Worm (Caenorhabditis elegans) whole organism, late embryonic: Measurements from ENCODE around the gene bris-1.
A peak's percentile ranks its signal among the peaks of the same experiment; 100 is the strongest.

Source experiments
- F13H6.1 ChIP-seq: sonication (generic microtip); optimal IDR thresholded peaks from 2 replicates; lab custom pipeline; 2016; ENCODE audit warnings: missing genetic modification characterization, missing compliant biosample characterization
- Y22D7AL.16 ChIP-seq: sonication (generic microtip); optimal IDR thresholded peaks from 2 replicates; lab custom pipeline; 2016; ENCODE audit warnings: missing genetic modification characterization, missing compliant biosample characterization
- ahr-1 ChIP-seq: sonication (generic microtip); optimal IDR thresholded peaks from 2 replicates; lab custom pipeline; 2016; ENCODE audit warnings: missing genetic modification characterization, missing compliant biosample characterization
- ama-1 ChIP-seq: fragments of 150-350 bp; optimal IDR thresholded peaks from 2 replicates; lab custom pipeline; 2014
- ceh-18 ChIP-seq: sonication (generic microtip); optimal IDR thresholded peaks from 2 replicates; lab custom pipeline; 2016; ENCODE audit warnings: missing genetic modification characterization, missing compliant biosample characterization
- ceh-19 ChIP-seq: fragments of 200-800 bp; sonication (Bioruptor generic); optimal IDR thresholded peaks from 2 replicates; lab custom pipeline; 2018; ENCODE audit warnings: mild to moderate bottlenecking, missing genetic modification characterization, missing compliant biosample characterization
- ceh-22 ChIP-seq: sonication (generic microtip); optimal IDR thresholded peaks from 2 replicates; lab custom pipeline; 2017; ENCODE audit warnings: missing biosample characterization, missing genetic modification characterization
- ceh-30 ChIP-seq: fragments of 150-350 bp; optimal IDR thresholded peaks from 2 replicates; lab custom pipeline; 2014; ENCODE audit warnings: missing biosample characterization, missing genetic modification characterization
- ceh-34 ChIP-seq: sonication (generic microtip); optimal IDR thresholded peaks from 2 replicates; lab custom pipeline; 2016; ENCODE audit warnings: mild to moderate bottlenecking, missing genetic modification characterization, missing compliant biosample characterization
- ceh-45 ChIP-seq: fragments of 200-800 bp; sonication (Bioruptor generic); IDR thresholded peaks from 2 replicates; pipeline ENCODE4 v1.3.6; 2022; ENCODE audit warnings: missing genetic modification reagents, missing genetic modification characterization, missing compliant biosample characterization
- ceh-48 ChIP-seq: sonication (generic microtip); optimal IDR thresholded peaks from 2 replicates; lab custom pipeline; 2016; ENCODE audit warnings: missing genetic modification characterization, inconsistent platforms, missing compliant biosample characterization
- ceh-6 ChIP-seq: fragments of 200-800 bp; sonication (Bioruptor generic); optimal IDR thresholded peaks from 2 replicates; lab custom pipeline; 2018; ENCODE audit warnings: mild to moderate bottlenecking, missing genetic modification characterization, missing compliant biosample characterization
- ceh-9 ChIP-seq: sonication (generic microtip); optimal IDR thresholded peaks from 2 replicates; lab custom pipeline; 2016; ENCODE audit warnings: mild to moderate bottlenecking, missing genetic modification characterization, inconsistent platforms, missing compliant biosample characterization
- dmd-4 ChIP-seq: sonication (generic microtip); optimal IDR thresholded peaks from 2 replicates; lab custom pipeline; 2016; ENCODE audit warnings: borderline replicate concordance, missing genetic modification characterization, missing compliant biosample characterization
- elt-2 ChIP-seq: sonication (generic microtip); optimal IDR thresholded peaks from 2 replicates; lab custom pipeline; 2016; ENCODE audit warnings: missing genetic modification reagents, missing genetic modification characterization, missing compliant biosample characterization
- elt-4 ChIP-seq: sonication (generic microtip); optimal IDR thresholded peaks from 2 replicates; lab custom pipeline; 2016; ENCODE audit warnings: missing genetic modification characterization, missing compliant biosample characterization
- ets-4 ChIP-seq: sonication (generic microtip); optimal IDR thresholded peaks from 2 replicates; lab custom pipeline; 2016; ENCODE audit warnings: missing genetic modification characterization, missing compliant biosample characterization
- eyg-1 ChIP-seq: sonication (generic microtip); optimal IDR thresholded peaks from 2 replicates; lab custom pipeline; 2016; ENCODE audit warnings: missing genotype, missing genetic modification characterization, missing compliant biosample characterization
- fkh-10 ChIP-seq: fragments of 150-350 bp; optimal IDR thresholded peaks from 2 replicates; lab custom pipeline; 2014; ENCODE audit warnings: missing biosample characterization, missing genetic modification reagents, missing genetic modification characterization
- fkh-6 ChIP-seq: sonication (generic microtip); optimal IDR thresholded peaks from 2 replicates; lab custom pipeline; 2016; ENCODE audit warnings: missing genetic modification characterization, missing compliant biosample characterization
- gmeb-2 ChIP-seq: sonication (generic microtip); optimal IDR thresholded peaks from 2 replicates; lab custom pipeline; 2016; ENCODE audit warnings: missing genetic modification characterization, inconsistent platforms, missing compliant biosample characterization
- hlh-13 ChIP-seq: fragments of 200-800 bp; sonication (Bioruptor generic); optimal IDR thresholded peaks from 2 replicates; lab custom pipeline; 2018; ENCODE audit warnings: mild to moderate bottlenecking, missing genetic modification characterization, missing compliant biosample characterization
- hlh-30 ChIP-seq: sonication (generic microtip); optimal IDR thresholded peaks from 2 replicates; lab custom pipeline; 2017; ENCODE audit warnings: antibody characterized with exemption, missing genetic modification characterization, missing compliant biosample characterization; ENCODE audit not compliant: insufficient read depth
- hlh-6 ChIP-seq: sonication (generic microtip); optimal IDR thresholded peaks from 2 replicates; lab custom pipeline; 2016; ENCODE audit warnings: missing genotype, missing genetic modification characterization, missing compliant biosample characterization
- hlh-8 ChIP-seq: sonication (generic microtip); optimal IDR thresholded peaks from 2 replicates; lab custom pipeline; 2016; ENCODE audit warnings: missing genotype, missing genetic modification characterization, missing compliant biosample characterization
- lim-6 ChIP-seq: sonication (generic microtip); optimal IDR thresholded peaks from 2 replicates; lab custom pipeline; 2016; ENCODE audit warnings: missing genetic modification characterization, missing compliant biosample characterization
- nfya-1 ChIP-seq: sonication (generic microtip); optimal IDR thresholded peaks from 2 replicates; lab custom pipeline; 2017; ENCODE audit warnings: missing genetic modification characterization, mild to moderate bottlenecking, missing compliant biosample characterization, antibody characterized with exemption, moderate library complexity
- nhr-11 ChIP-seq: fragments of 150-350 bp; optimal IDR thresholded peaks from 2 replicates; lab custom pipeline; 2014; ENCODE audit warnings: missing biosample characterization, missing genetic modification characterization
- nhr-232 ChIP-seq: sonication (generic microtip); optimal IDR thresholded peaks from 2 replicates; lab custom pipeline; 2016; ENCODE audit warnings: missing genetic modification characterization, missing compliant biosample characterization
- npax-4 ChIP-seq: sonication (generic microtip); optimal IDR thresholded peaks from 2 replicates; lab custom pipeline; 2016; ENCODE audit warnings: missing genetic modification characterization, missing compliant biosample characterization
- pag-3 ChIP-seq: sonication (generic microtip); optimal IDR thresholded peaks from 2 replicates; lab custom pipeline; 2016; ENCODE audit warnings: missing compliant biosample characterization, missing genetic modification characterization, borderline replicate concordance
- pax-1 ChIP-seq: fragments of 150-350 bp; optimal IDR thresholded peaks from 2 replicates; lab custom pipeline; 2014; ENCODE audit warnings: missing biosample characterization, missing genetic modification characterization
- pha-2 ChIP-seq: sonication (generic microtip); optimal IDR thresholded peaks from 2 replicates; lab custom pipeline; 2017; ENCODE audit warnings: mild to moderate bottlenecking, missing genetic modification characterization, missing compliant biosample characterization
- ref-2 ChIP-seq: sonication (generic microtip); optimal IDR thresholded peaks from 2 replicates; lab custom pipeline; 2016; ENCODE audit warnings: missing genetic modification characterization, missing compliant biosample characterization
- rnt-1 ChIP-seq: sonication (generic microtip); optimal IDR thresholded peaks from 2 replicates; lab custom pipeline; 2016; ENCODE audit warnings: missing genetic modification characterization, missing compliant biosample characterization
- sdc-2 ChIP-seq: sonication (generic microtip); optimal IDR thresholded peaks from 2 replicates; lab custom pipeline; 2016; ENCODE audit warnings: missing genotype, missing genetic modification characterization, missing compliant biosample characterization
- sox-2 ChIP-seq: fragments of 200-800 bp; sonication (Bioruptor generic); IDR thresholded peaks from 2 replicates; pipeline ENCODE4 v1.3.6; 2022; ENCODE audit warnings: missing genetic modification reagents, missing genetic modification characterization, missing compliant biosample characterization
- sox-4 ChIP-seq: sonication (generic microtip); optimal IDR thresholded peaks from 2 replicates; lab custom pipeline; 2017; ENCODE audit warnings: mild to moderate bottlenecking, missing genetic modification characterization, inconsistent platforms, missing compliant biosample characterization
- tbx-2 ChIP-seq: sonication (generic microtip); optimal IDR thresholded peaks from 2 replicates; lab custom pipeline; 2016; ENCODE audit warnings: missing genetic modification characterization, missing compliant biosample characterization
- unc-3 ChIP-seq, 2 experiments: fragments of 200-800 bp in 1 of 2; sonication (Bioruptor generic) in 1 of 2; sonication (generic microtip) in 1 of 2; conservative IDR thresholded peaks in 1 of 2; optimal IDR thresholded peaks in 1 of 2; 2 replicates each; pipeline versions ENCODE4 v1.3.6 to Lab custom; 2016 to 2022; ENCODE audit warnings: missing compliant biosample characterization in 2 of 2, missing genetic modification characterization in 2 of 2, missing genetic modification reagents in 1 of 2
- unc-42 ChIP-seq: sonication (generic microtip); optimal IDR thresholded peaks from 2 replicates; lab custom pipeline; 2016; ENCODE audit warnings: missing genotype, missing genetic modification characterization, missing compliant biosample characterization
- unc-55 ChIP-seq: sonication (generic microtip); optimal IDR thresholded peaks from 2 replicates; lab custom pipeline; 2017; ENCODE audit warnings: missing biosample characterization, missing genetic modification reagents, missing genetic modification characterization
- unc-86 ChIP-seq: sonication (generic microtip); optimal IDR thresholded peaks from 2 replicates; lab custom pipeline; 2016; ENCODE audit warnings: missing genetic modification characterization, missing compliant biosample characterization
- zip-5 ChIP-seq: sonication (generic microtip); optimal IDR thresholded peaks from 2 replicates; lab custom pipeline; 2016; ENCODE audit warnings: missing genetic modification characterization, missing compliant biosample characterization

Gene bris-1

ce11 chrIV:3832040-3832439 lies 12.9 kb upstream of the bris-1 start:
- TF ChIP-seq ama-1 (lab: Kevin White, UChicago) = no peak
- TF ChIP-seq ahr-1 (tag; lab: Kevin White, UChicago) = no peak
- TF ChIP-seq sox-4 (tag; lab: Kevin White, UChicago) = no peak
- TF ChIP-seq dmd-4 (tag; lab: Kevin White, UChicago) = no peak
- TF ChIP-seq fkh-10 (GFP tag; lab: Kevin White, UChicago) = no peak
- no peak for TF ChIP-seq lim-6 (tag; lab: Kevin White, UChicago)
- TF ChIP-seq unc-86 (tag; lab: Kevin White, UChicago) = no peak
- TF ChIP-seq fkh-6 (tag; lab: Kevin White, UChicago) = no peak
- TF ChIP-seq unc-55 (GFP tag; lab: Kevin White, UChicago) = no peak
- TF ChIP-seq ceh-6 = no peak
- TF ChIP-seq hlh-13 (GFP tag; lab: Kevin White, UChicago) = no peak

ce11 chrIV:3827724-3828123 lies 8.6 kb upstream of the bris-1 start:
- TF ChIP-seq unc-3 (GFP tag; conservative IDR thresholded peaks at IDR 0.05; lab: Robert Waterston, UW) = no peak
- no peak for TF ChIP-seq unc-3 (tag; optimal IDR thresholded peaks at IDR 0.05; lab: Kevin White, UChicago)
- no peak for TF ChIP-seq zip-5 (tag; lab: Kevin White, UChicago)
- TF ChIP-seq F13H6.1 (tag; lab: Kevin White, UChicago) = no peak
- no peak for TF ChIP-seq sox-2 (GFP tag; lab: Robert Waterston, UW)

DNA sequence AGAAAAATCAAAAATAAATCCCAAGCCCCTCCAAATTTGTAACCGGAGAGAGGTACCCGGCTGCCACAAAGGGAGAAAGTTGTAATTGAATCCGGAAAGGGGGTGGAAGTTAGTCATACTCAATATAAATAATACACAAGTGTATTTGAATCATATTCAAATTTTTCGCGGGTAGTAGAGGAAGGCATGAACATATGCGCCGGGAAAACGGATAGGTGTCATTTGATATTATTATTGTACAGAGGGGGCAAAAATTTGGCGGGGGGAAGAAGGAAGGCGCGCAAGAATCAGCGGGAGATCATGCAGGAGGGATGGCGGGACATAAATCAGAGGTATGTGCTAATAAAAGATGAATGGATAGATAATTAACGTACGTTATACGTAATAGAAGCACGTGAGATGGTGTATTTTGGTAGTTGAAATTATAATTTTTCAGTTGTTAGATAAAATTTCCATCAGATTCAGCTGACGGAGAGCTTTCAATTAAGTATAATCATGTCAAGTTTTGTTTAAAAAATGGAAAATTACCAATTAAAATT lies 7.5 kb upstream of the bris-1 start, which contains the start of gene F28F9.3:
TSS of gene F28F9.3 (plus strand) at position 301 of the 539 bp plus-strand sequence.
- TF ChIP-seq Y22D7AL.16 (tag; lab: Kevin White, UChicago) (no peak), pha-2 (no peak), ref-2 (tag; lab: Kevin White, UChicago) (peak; percentile 45), ceh-34 (tag; lab: Kevin White, UChicago) (peak; percentile 64), ceh-45 (GFP tag; lab: Robert Waterston, UW) (no peak), ceh-9 (no peak), ceh-19 (GFP tag; lab: Kevin White, UChicago) (peak; percentile 59)

DNA sequence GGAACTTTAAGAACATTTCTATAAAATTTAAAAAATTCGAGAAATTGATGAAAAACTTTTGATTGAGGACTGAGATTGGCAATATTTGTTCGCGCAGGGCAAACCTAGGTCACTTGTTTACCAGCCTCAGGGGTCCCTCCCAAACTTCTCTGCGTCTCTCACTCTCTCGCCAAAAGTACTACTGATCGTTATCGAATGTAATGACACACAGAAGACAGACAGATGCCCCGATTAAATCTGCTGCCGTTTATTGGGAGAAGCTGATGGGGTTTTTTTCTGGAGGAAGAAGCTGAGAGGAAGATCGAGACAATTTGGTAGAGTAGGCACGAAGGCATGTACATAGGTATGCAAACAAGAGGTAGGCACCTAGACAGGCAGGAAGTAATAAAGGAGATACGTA lies 6.3 kb upstream of the bris-1 start:
- TF ChIP-seq zip-5 (tag; lab: Kevin White, UChicago) = no peak
- TF ChIP-seq rnt-1 (tag; lab: Kevin White, UChicago) = peak; percentile 19
- TF ChIP-seq unc-55 (GFP tag; lab: Kevin White, UChicago) = peak; percentile 37

DNA sequence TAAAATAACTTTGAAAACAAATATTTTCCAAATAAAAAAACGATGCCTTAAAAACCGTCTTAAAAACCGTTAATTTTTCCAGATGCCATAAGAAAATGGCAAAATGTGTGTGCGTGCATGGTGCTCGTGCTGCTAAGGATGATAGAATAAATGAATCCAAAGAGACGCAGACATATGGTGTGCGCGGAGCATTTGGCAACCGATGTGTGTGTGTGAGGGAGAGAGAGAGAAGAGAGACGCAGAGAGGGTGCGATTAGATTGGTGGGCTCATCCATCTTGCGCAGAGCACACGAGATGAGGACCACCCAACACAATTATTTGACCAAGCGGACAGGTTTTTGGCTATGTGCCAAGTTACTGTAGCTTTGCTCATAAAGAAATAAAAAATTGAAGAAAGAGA lies 5.6 kb upstream of the bris-1 start:
- TF ChIP-seq gmeb-2 (tag; lab: Kevin White, UChicago) (no peak), hlh-30 (tag; lab: Kevin White, UChicago) (peak; percentile 85), ets-4 (tag; lab: Kevin White, UChicago) (no peak), nhr-11 (tag; lab: Kevin White, UChicago) (no peak), elt-4 (tag; lab: Kevin White, UChicago) (no peak), ceh-9 (no peak), npax-4 (tag; lab: Kevin White, UChicago) (no peak), eyg-1 (tag; lab: Kevin White, UChicago) (no peak), ceh-48 (no peak), unc-42 (tag; lab: Kevin White, UChicago) (peak; percentile 93), ref-2 (tag; lab: Kevin White, UChicago) (peak; percentile 58), ceh-30 (no peak), sox-2 (GFP tag; lab: Robert Waterston, UW) (no peak), hlh-6 (no peak), pha-2 (no peak), ceh-22 (no peak), hlh-8 (tag; lab: Kevin White, UChicago) (peak; percentile 48), rnt-1 (tag; lab: Kevin White, UChicago) (no peak), unc-3 (GFP tag; conservative IDR thresholded peaks at IDR 0.05; lab: Robert Waterston, UW) (no peak), unc-3 (tag; optimal IDR thresholded peaks at IDR 0.05; lab: Kevin White, UChicago) (no peak), sdc-2 (peak; percentile 2), sox-4 (tag; lab: Kevin White, UChicago) (no peak), elt-2 (tag; lab: Kevin White, UChicago) (peak; percentile 11), ceh-18 (tag; lab: Kevin White, UChicago) (no peak), nhr-232 (tag; lab: Kevin White, UChicago) (no peak), ceh-6 (no peak), nfya-1 (tag; lab: Kevin White, UChicago) (peak; percentile 78), tbx-2 (peak; percentile 67), pax-1 (no peak), pag-3 (tag; lab: Kevin White, UChicago) (no peak)
